Fruit fly (Drosophila melanogaster) S2 (cell line): ENCODE results near the gene CG32137.

Source experiments
- CG8478 ChIP-seq: fragments of >200 bp; optimal IDR thresholded peaks from 2 replicates; lab custom pipeline; 2018
- CTCF ChIP-seq, 2 experiments: fragments of >200 bp; optimal IDR thresholded peaks; 2 replicates each; lab custom pipeline; 2018

dm6 chr3L:13924646-13925045 is 14.4 kb upstream of the CG32137 start:
- no peak for TF ChIP-seq CTCF (optimal IDR thresholded peaks at IDR 0.05; lab: Kevin White, UChicago)
- TF ChIP-seq CG8478 (lab: Kevin White, UChicago), result no peak
